Worm (Caenorhabditis elegans): ENCODE results near the gene cnnm-3.

The cnnm-3 gene

ce11 chrX:3018505-3018996 is 27.1 kb downstream of the cnnm-3 start, which contains the start of gene flp-18:
TSS of gene flp-18 (minus strand) at chrX:3018555.
- TF ChIP-seq sem-4 (tag; optimal IDR thresholded peaks at IDR 0.05) (no peak), unc-55 (GFP tag; optimal IDR thresholded peaks at IDR 0.05) (no peak), egl-27 (tag; optimal IDR thresholded peaks at IDR 0.05) (no peak), nhr-237 (tag; optimal IDR thresholded peaks at IDR 0.05) (no peak), gmeb-1 (tag; optimal IDR thresholded peaks at IDR 0.05) (no peak), crh-2 (tag; optimal IDR thresholded peaks at IDR 0.05) (no peak), nhr-25 (tag; optimal IDR thresholded peaks at IDR 0.05) (no peak), nhr-10 (tag; optimal IDR thresholded peaks at IDR 0.05) (no peak), mbf-1 (tag; optimal IDR thresholded peaks at IDR 0.05) (no peak), nhr-129 (tag; optimal IDR thresholded peaks at IDR 0.05) (no peak), lin-39 (tag; optimal IDR thresholded peaks at IDR 0.05) (no peak), blmp-1 (tag; optimal IDR thresholded peaks at IDR 0.05; ENCODE audit: insufficient read depth) (no peak), elt-1 (tag; optimal IDR thresholded peaks at IDR 0.05) (no peak), C34F6.9 (tag; optimal IDR thresholded peaks at IDR 0.05) (no peak), snpc-4 (tag; optimal IDR thresholded peaks at IDR 0.05) (no peak), nhr-77 (tag; optimal IDR thresholded peaks at IDR 0.05) (no peak), ama-1 (optimal IDR thresholded peaks at IDR 0.05) (no peak), ztf-4 (tag; optimal IDR thresholded peaks at IDR 0.05) (no peak)

- no peak for TF ChIP-seq nhr-12 (tag; optimal IDR thresholded peaks at IDR 0.05)
- TF ChIP-seq ceh-82 (tag; optimal IDR thresholded peaks at IDR 0.05), result no peak
- TF ChIP-seq unc-55 (GFP tag; optimal IDR thresholded peaks at IDR 0.05), result no peak
- TF ChIP-seq snpc-4 (tag; optimal IDR thresholded peaks at IDR 0.05), result no peak
- no peak for TF ChIP-seq blmp-1 (tag; optimal IDR thresholded peaks at IDR 0.05; ENCODE audit: insufficient read depth)
- TF ChIP-seq Y55F3AM.14 (GFP tag; optimal IDR thresholded peaks at IDR 0.05), result no peak
- no peak for TF ChIP-seq zag-1 (tag; optimal IDR thresholded peaks at IDR 0.05)
- TF ChIP-seq nhr-129 (tag; optimal IDR thresholded peaks at IDR 0.05), result no peak
- TF ChIP-seq F13H6.1 (tag; optimal IDR thresholded peaks at IDR 0.05), result no peak
- no peak for TF ChIP-seq nhr-23 (tag; optimal IDR thresholded peaks at IDR 0.05)
- TF ChIP-seq sma-3 (GFP tag; optimal IDR thresholded peaks at IDR 0.05), result no peak
- no peak for TF ChIP-seq nhr-25 (tag; optimal IDR thresholded peaks at IDR 0.05)
- TF ChIP-seq fos-1 (tag; optimal IDR thresholded peaks at IDR 0.05), result no peak
- TF ChIP-seq alr-1 (tag; optimal IDR thresholded peaks at IDR 0.05), result no peak
- TF ChIP-seq egl-27 (tag; optimal IDR thresholded peaks at IDR 0.05), result no peak
- no peak for TF ChIP-seq nhr-11 (tag; optimal IDR thresholded peaks at IDR 0.05)
- TF ChIP-seq elt-3 (tag; optimal IDR thresholded peaks at IDR 0.05), result no peak
- no peak for TF ChIP-seq aly-2 (tag; optimal IDR thresholded peaks at IDR 0.05)
- TF ChIP-seq mdl-1 (tag; optimal IDR thresholded peaks at IDR 0.05), result no peak
- no peak for TF ChIP-seq lin-13 (GFP tag; optimal IDR thresholded peaks at IDR 0.05)
Observed at ce11 chrX:3009190-3009589, 36.5 kb downstream of the cnnm-3 start, which contains the start of gene Y48D7A.1. TSS of gene Y48D7A.1 (plus strand) at chrX:3009490.

- TF ChIP-seq nhr-129 (tag; optimal IDR thresholded peaks at IDR 0.05) (no peak), nhr-21 (tag; optimal IDR thresholded peaks at IDR 0.05) (no peak), egl-27 (tag; optimal IDR thresholded peaks at IDR 0.05) (no peak), ceh-16 (tag; optimal IDR thresholded peaks at IDR 0.05) (no peak), crh-2 (tag; optimal IDR thresholded peaks at IDR 0.05) (no peak), lsy-2 (tag; optimal IDR thresholded peaks at IDR 0.05) (no peak), nhr-10 (tag; optimal IDR thresholded peaks at IDR 0.05) (no peak), ztf-4 (tag; optimal IDR thresholded peaks at IDR 0.05) (no peak), ceh-82 (tag; optimal IDR thresholded peaks at IDR 0.05) (no peak), nhr-237 (tag; optimal IDR thresholded peaks at IDR 0.05) (no peak)
Observed at ce11 chrX:3003703-3004102, 41.9 kb downstream of the cnnm-3 start, which contains the start of gene Y41G9A.6. TSS of gene Y41G9A.6 (minus strand) at chrX:3003803.

- TF ChIP-seq unc-39 (tag; optimal IDR thresholded peaks at IDR 0.05) (no peak), elt-3 (tag; optimal IDR thresholded peaks at IDR 0.05) (no peak), sem-4 (tag; optimal IDR thresholded peaks at IDR 0.05) (no peak), unc-62 (GFP tag; optimal IDR thresholded peaks at IDR 0.05) (no peak), ztf-1 (GFP tag; conservative IDR thresholded peaks at IDR 0.05) (no peak), C34F6.9 (tag; optimal IDR thresholded peaks at IDR 0.05) (no peak), nhr-77 (tag; optimal IDR thresholded peaks at IDR 0.05) (no peak), nhr-237 (tag; optimal IDR thresholded peaks at IDR 0.05) (no peak), fos-1 (tag; optimal IDR thresholded peaks at IDR 0.05) (no peak), sma-9 (GFP tag; optimal IDR thresholded peaks at IDR 0.05) (no peak), sma-9 (tag; optimal IDR thresholded peaks at IDR 0.05) (no peak), ama-1 (optimal IDR thresholded peaks at IDR 0.05) (no peak), nhr-6 (tag; optimal IDR thresholded peaks at IDR 0.05) (no peak), nhr-21 (tag; optimal IDR thresholded peaks at IDR 0.05) (no peak), alr-1 (tag; optimal IDR thresholded peaks at IDR 0.05) (no peak), dmd-4 (tag; optimal IDR thresholded peaks at IDR 0.05) (no peak)
Observed at ce11 chrX:2999652-3000051, 46.0 kb downstream of the cnnm-3 start, which contains the start of gene Y41G9A.17. TSS of gene Y41G9A.17 (minus strand) at chrX:2999752.
